Worm (Caenorhabditis elegans) whole organism, young adult: ENCODE data around the gene clec-254.

ENCODE experiments used
- B0019.2 ChIP-seq: fragments of 200-800 bp; sonication (Bioruptor generic); conservative IDR thresholded peaks from 2 replicates; pipeline ENCODE4 v1.3.6; 2022; ENCODE audit warnings: missing genetic modification reagents, missing genetic modification characterization, missing compliant biosample characterization
- B0261.1 ChIP-seq: sonication (generic microtip); optimal IDR thresholded peaks from 2 replicates; lab custom pipeline; 2016; ENCODE audit warnings: mild to moderate bottlenecking, missing genetic modification characterization, moderate library complexity, missing compliant biosample characterization
- F10E7.11 ChIP-seq: sonication (generic microtip); optimal IDR thresholded peaks from 2 replicates; lab custom pipeline; 2017; ENCODE audit warnings: mild to moderate bottlenecking, missing genetic modification characterization, moderate library complexity, missing compliant biosample characterization
- F37B4.10 ChIP-seq: fragments of 200-800 bp; sonication (Bioruptor generic); IDR thresholded peaks from 2 replicates; pipeline ENCODE4 v1.3.6; 2022; ENCODE audit warnings: missing genetic modification characterization, missing compliant biosample characterization
- F57A8.1 ChIP-seq: fragments of 200-800 bp; sonication (Bioruptor generic); optimal IDR thresholded peaks from 2 replicates; lab custom pipeline; 2018; ENCODE audit warnings: mild to moderate bottlenecking, missing genetic modification characterization, moderate library complexity, missing compliant biosample characterization
- T26A5.8 ChIP-seq: sonication (generic microtip); optimal IDR thresholded peaks from 2 replicates; lab custom pipeline; 2016; ENCODE audit warnings: missing genetic modification characterization, missing compliant biosample characterization
- Y53F4B.3 ChIP-seq: fragments of 200-800 bp; sonication (Bioruptor generic); IDR thresholded peaks from 2 replicates; pipeline ENCODE4 v1.3.6; 2022; ENCODE audit warnings: missing genetic modification reagents, missing genetic modification characterization, missing compliant biosample characterization
- Y79H2A.3 ChIP-seq: fragments of 200-800 bp; sonication (Bioruptor generic); conservative IDR thresholded peaks from 2 replicates; pipeline ENCODE4 v1.3.6; 2022; ENCODE audit warnings: missing genetic modification reagents, missing genetic modification characterization, missing compliant biosample characterization
- ZK185.1 ChIP-seq: sonication (generic microtip); optimal IDR thresholded peaks from 2 replicates; lab custom pipeline; 2016; ENCODE audit warnings: mild to moderate bottlenecking, missing genetic modification characterization, missing compliant biosample characterization; ENCODE audit not compliant: poor library complexity, severe bottlenecking
- aptf-2 ChIP-seq: fragments of 200-800 bp; sonication (Bioruptor generic); conservative IDR thresholded peaks from 2 replicates; pipeline ENCODE4 v1.3.6; 2022; ENCODE audit warnings: missing genetic modification reagents, missing genetic modification characterization, missing compliant biosample characterization
- bed-1 ChIP-seq: fragments of 200-800 bp; sonication (Bioruptor generic); IDR thresholded peaks from 2 replicates; pipeline ENCODE4 v1.3.6; 2022; ENCODE audit warnings: missing genetic modification reagents, missing genetic modification characterization, missing compliant biosample characterization
- bed-2 ChIP-seq: fragments of 200-800 bp; sonication (Bioruptor generic); IDR thresholded peaks from 2 replicates; pipeline ENCODE4 v1.3.6; 2022; ENCODE audit warnings: missing genetic modification reagents, missing genetic modification characterization, missing compliant biosample characterization
- cebp-1 ChIP-seq, 2 experiments: fragments of 200-800 bp in 1 of 2; sonication (Bioruptor generic) in 1 of 2; sonication (generic microtip) in 1 of 2; IDR thresholded peaks in 1 of 2; optimal IDR thresholded peaks in 1 of 2; 2 replicates each; pipeline versions ENCODE4 v1.3.6 to Lab custom; 2017 to 2022; ENCODE audit warnings: missing compliant biosample characterization in 2 of 2, missing genetic modification characterization in 2 of 2, mild to moderate bottlenecking in 1 of 2, missing genetic modification reagents in 1 of 2, moderate library complexity in 1 of 2
- cebp-2 ChIP-seq: fragments of 200-800 bp; sonication (Bioruptor generic); IDR thresholded peaks from 2 replicates; pipeline ENCODE4 v1.3.6; 2022; ENCODE audit warnings: missing genetic modification characterization, missing compliant biosample characterization
- ceh-27 ChIP-seq: fragments of 200-800 bp; sonication (Bioruptor generic); optimal IDR thresholded peaks from 2 replicates; lab custom pipeline; 2018; ENCODE audit warnings: mild to moderate bottlenecking, missing genetic modification characterization, moderate library complexity, missing compliant biosample characterization
- ceh-91 ChIP-seq: fragments of 200-800 bp; sonication (Bioruptor generic); IDR thresholded peaks from 2 replicates; pipeline ENCODE4 v1.3.6; 2022; ENCODE audit warnings: missing genetic modification reagents, missing genetic modification characterization, missing compliant biosample characterization
- dox-1 ChIP-seq: fragments of 200-800 bp; sonication (Bioruptor generic); IDR thresholded peaks from 2 replicates; pipeline ENCODE4 v1.3.6; 2022; ENCODE audit warnings: missing genetic modification reagents, missing genetic modification characterization, missing compliant biosample characterization
- efl-1 ChIP-seq: fragments of 150-350 bp; optimal IDR thresholded peaks from 2 replicates; lab custom pipeline; 2014; ENCODE audit warnings: missing biosample characterization, missing genetic modification reagents, missing genetic modification characterization
- egl-18 ChIP-seq: fragments of 200-800 bp; sonication (Bioruptor generic); IDR thresholded peaks from 2 replicates; pipeline ENCODE4 v1.3.6; 2022; ENCODE audit warnings: missing genetic modification reagents, missing genetic modification characterization, missing compliant biosample characterization
- fkh-3 ChIP-seq: sonication (generic microtip); optimal IDR thresholded peaks from 2 replicates; lab custom pipeline; 2016; ENCODE audit warnings: mild to moderate bottlenecking, missing genetic modification characterization, missing compliant biosample characterization
- gei-17 ChIP-seq: fragments of 200-800 bp; sonication (Bioruptor generic); optimal IDR thresholded peaks from 2 replicates; lab custom pipeline; 2018; ENCODE audit warnings: mild to moderate bottlenecking, missing genetic modification characterization, missing compliant biosample characterization
- hmg-1.2 ChIP-seq: fragments of 200-800 bp; sonication (Bioruptor generic); IDR thresholded peaks from 2 replicates; pipeline ENCODE4 v1.3.6; 2022; ENCODE audit warnings: missing genetic modification reagents, missing genetic modification characterization, missing compliant biosample characterization
- hmg-20 ChIP-seq: fragments of 200-800 bp; sonication (Bioruptor generic); IDR thresholded peaks from 2 replicates; pipeline ENCODE4 v1.3.6; 2022; ENCODE audit warnings: missing genetic modification reagents, missing genetic modification characterization, missing compliant biosample characterization
- lin-35 ChIP-seq, 3 experiments: fragments of 150-350 bp in 2 of 3; sonication (generic microtip) in 1 of 3; optimal IDR thresholded peaks; 2 replicates each; lab custom pipeline; 2014 to 2018; ENCODE audit warnings: missing biosample characterization in 3 of 3, missing genetic modification characterization in 3 of 3, missing genetic modification reagents in 3 of 3
- lin-54 ChIP-seq: fragments of 200-800 bp; sonication (Bioruptor generic); optimal IDR thresholded peaks from 2 replicates; lab custom pipeline; 2018; ENCODE audit warnings: mild to moderate bottlenecking, missing genetic modification characterization, missing compliant biosample characterization
- mxl-1 ChIP-seq: sonication (generic microtip); optimal IDR thresholded peaks from 2 replicates; lab custom pipeline; 2016; ENCODE audit warnings: missing genetic modification characterization, missing compliant biosample characterization
- nhr-80 ChIP-seq: sonication (generic microtip); optimal IDR thresholded peaks from 2 replicates; lab custom pipeline; 2016; ENCODE audit warnings: missing genetic modification characterization, missing compliant biosample characterization
- nhr-90 ChIP-seq: sonication (generic microtip); optimal IDR thresholded peaks from 2 replicates; lab custom pipeline; 2016; ENCODE audit warnings: missing genotype, mild to moderate bottlenecking, missing genetic modification characterization, missing compliant biosample characterization
- rpc-1 ChIP-seq, 2 experiments: fragments of 150-350 bp in 1 of 2; sonication (generic microtip) in 1 of 2; optimal IDR thresholded peaks; 2 replicates each; lab custom pipeline; 2014 to 2018; ENCODE audit warnings: missing biosample characterization in 1 of 2, missing genetic modification characterization in 1 of 2, missing genetic modification reagents in 1 of 2, missing genotype in 1 of 2
- snpc-1.3 ChIP-seq: sonication (generic microtip); optimal IDR thresholded peaks from 2 replicates; lab custom pipeline; 2017; ENCODE audit warnings: missing genetic modification characterization, mild to moderate bottlenecking, missing compliant biosample characterization, antibody characterized with exemption, moderate library complexity, missing genotype, missing genetic modification reagents; ENCODE audit not compliant: insufficient read depth
- snpc-3.4 ChIP-seq: sonication (generic microtip); optimal IDR thresholded peaks from 2 replicates; lab custom pipeline; 2017; ENCODE audit warnings: missing genetic modification characterization, mild to moderate bottlenecking, missing compliant biosample characterization, antibody characterized with exemption, moderate library complexity, missing genotype, missing genetic modification reagents
- snpc-4 ChIP-seq, 5 experiments: fragments of 150-350 bp in 1 of 5; sonication (generic microtip) in 4 of 5; optimal IDR thresholded peaks; 2 replicates each; lab custom pipeline; 2014 to 2018; ENCODE audit warnings: missing genetic modification characterization in 5 of 5, missing biosample characterization in 3 of 5, antibody characterized with exemption in 2 of 5, mild to moderate bottlenecking in 2 of 5, missing compliant biosample characterization in 2 of 5, missing genotype in 2 of 5, moderate library complexity in 2 of 5, missing genetic modification reagents in 1 of 5
- somi-1 ChIP-seq: fragments of 200-800 bp; sonication (Bioruptor generic); optimal IDR thresholded peaks from 2 replicates; lab custom pipeline; 2018; ENCODE audit warnings: mild to moderate bottlenecking, missing genetic modification characterization, missing compliant biosample characterization
- tbp1 ChIP-seq: fragments of 200-800 bp; sonication (Bioruptor generic); optimal IDR thresholded peaks from 2 replicates; lab custom pipeline; 2018; ENCODE audit warnings: mild to moderate bottlenecking, missing genetic modification characterization, missing compliant biosample characterization
- unc-62 ChIP-seq: fragments of 150-350 bp; optimal IDR thresholded peaks from 2 replicates; lab custom pipeline; 2014; ENCODE audit warnings: missing biosample characterization, missing genetic modification reagents, missing genetic modification characterization
- xnd-1 ChIP-seq: sonication (generic microtip); optimal IDR thresholded peaks from 2 replicates; lab custom pipeline; 2016; ENCODE audit warnings: missing genotype, missing genetic modification reagents, missing genetic modification characterization, missing compliant biosample characterization
- zfh-2 ChIP-seq: fragments of 200-800 bp; sonication (Bioruptor generic); conservative IDR thresholded peaks from 2 replicates; pipeline ENCODE4 v1.3.6; 2022; ENCODE audit warnings: missing genetic modification reagents, missing genetic modification characterization, missing compliant biosample characterization
- zim-3 ChIP-seq: sonication (generic microtip); optimal IDR thresholded peaks from 2 replicates; lab custom pipeline; 2017; ENCODE audit warnings: mild to moderate bottlenecking, missing genetic modification characterization, moderate library complexity, missing compliant biosample characterization
- ztf-26 ChIP-seq: sonication (generic microtip); optimal IDR thresholded peaks from 2 replicates; lab custom pipeline; 2017; ENCODE audit warnings: missing genetic modification characterization, missing compliant biosample characterization

Gene clec-254

ce11 chrV:18783474-18783873, 29.2 kb upstream of the clec-254 start, which contains the start of gene Y17D7B.10:
TSS of gene Y17D7B.10 (plus strand) at chrV:18783716.
- no peak for TF ChIP-seq F37B4.10 (GFP tag; lab: Robert Waterston, UW)
- no peak for TF ChIP-seq lin-54 (GFP tag; lab: Kevin White, UChicago)
- TF ChIP-seq bed-1 (GFP tag; lab: Robert Waterston, UW) = no peak
- TF ChIP-seq Y53F4B.3 (GFP tag; lab: Robert Waterston, UW) = no peak
- no peak for TF ChIP-seq snpc-1.3 (tag; lab: Kevin White, UChicago)
- TF ChIP-seq zim-3 = no peak
- TF ChIP-seq aptf-2 (GFP tag; lab: Robert Waterston, UW) = no peak
- TF ChIP-seq cebp-2 = no peak
- no peak for TF ChIP-seq xnd-1
- TF ChIP-seq cebp-1 (GFP tag; IDR thresholded peaks at IDR 0.05; lab: Robert Waterston, UW) = no peak
- no peak for TF ChIP-seq cebp-1 (tag; optimal IDR thresholded peaks at IDR 0.05; lab: Kevin White, UChicago)

- TF ChIP-seq hmg-20 = no peak
- TF ChIP-seq F10E7.11 (tag; lab: Kevin White, UChicago) = no peak
- no peak for TF ChIP-seq snpc-4 (GFP tag; optimal IDR thresholded peaks at IDR 0.05; lab: Kevin White, UChicago)
- peak in 1 of 4 experiments; percentile 15 for TF ChIP-seq snpc-4 (tag; optimal IDR thresholded peaks at IDR 0.05; lab: Kevin White, UChicago)
- peak; percentile 61 for TF ChIP-seq dox-1 (GFP tag; lab: Robert Waterston, UW)
- no peak for TF ChIP-seq F57A8.1 (GFP tag; lab: Kevin White, UChicago)
- TF ChIP-seq cebp-1 (GFP tag; IDR thresholded peaks at IDR 0.05; lab: Robert Waterston, UW) = no peak
- peak; percentile 32 for TF ChIP-seq cebp-1 (tag; optimal IDR thresholded peaks at IDR 0.05; lab: Kevin White, UChicago)
- peak; percentile 27; the same call in 1 of the 2 replicates for TF ChIP-seq hmg-1.2 (GFP tag; lab: Robert Waterston, UW)
- no peak for TF ChIP-seq unc-62 (GFP tag; lab: Kevin White, UChicago)
- no peak for TF ChIP-seq fkh-3 (tag; lab: Kevin White, UChicago)
- peak in 1 of 3 experiments; percentile 15 for TF ChIP-seq lin-35 (GFP tag; optimal IDR thresholded peaks at IDR 0.05; lab: Kevin White, UChicago)
- TF ChIP-seq mxl-1 (tag; lab: Kevin White, UChicago) = no peak
- TF ChIP-seq zfh-2 (GFP tag; lab: Robert Waterston, UW) = peak; percentile 48
- TF ChIP-seq nhr-80 (tag; lab: Kevin White, UChicago) = peak; percentile 76
These were observed 28.5 kb upstream of the clec-254 start for ce11 chrV:18782747-18783146.

- TF ChIP-seq B0261.1 = peak; percentile 3
- no peak for TF ChIP-seq ZK185.1 (tag; lab: Kevin White, UChicago)
- TF ChIP-seq F57A8.1 (GFP tag; lab: Kevin White, UChicago) = no peak
- TF ChIP-seq tbp1 (GFP tag; lab: Kevin White, UChicago) = peak; percentile 73
- TF ChIP-seq gei-17 (GFP tag; lab: Kevin White, UChicago) = no peak
- TF ChIP-seq rpc-1 (optimal IDR thresholded peaks at IDR 0.05; lab: Kevin White, UChicago) = peak; percentile 25
- TF ChIP-seq rpc-1 (tag; optimal IDR thresholded peaks at IDR 0.05; lab: Kevin White, UChicago) = peak; percentile 68
- no peak for TF ChIP-seq fkh-3 (tag; lab: Kevin White, UChicago)
- TF ChIP-seq nhr-90 (tag; lab: Kevin White, UChicago) = no peak
These were observed 26.4 kb upstream of the clec-254 start for ce11 chrV:18780605-18781004.

ce11 chrV:18776245-18776737, 22.1 kb upstream of the clec-254 start, which contains the start of gene Y17D7B.4:
TSS of gene Y17D7B.4 (minus strand) at chrV:18776687.
- TF ChIP-seq T26A5.8 (tag; lab: Kevin White, UChicago) (no peak), hmg-1.2 (GFP tag; lab: Robert Waterston, UW) (no peak), F37B4.10 (GFP tag; lab: Robert Waterston, UW) (no peak), bed-2 (GFP tag; lab: Robert Waterston, UW) (no peak), bed-1 (GFP tag; lab: Robert Waterston, UW) (no peak), Y79H2A.3 (GFP tag; lab: Robert Waterston, UW) (no peak), ceh-27 (GFP tag; lab: Kevin White, UChicago) (no peak), fkh-3 (tag; lab: Kevin White, UChicago) (no peak), B0019.2 (GFP tag; lab: Robert Waterston, UW) (no peak), cebp-2 (no peak), ceh-91 (GFP tag; lab: Robert Waterston, UW) (no peak), F10E7.11 (tag; lab: Kevin White, UChicago) (no peak), cebp-1 (GFP tag; IDR thresholded peaks at IDR 0.05; lab: Robert Waterston, UW) (no peak), cebp-1 (tag; optimal IDR thresholded peaks at IDR 0.05; lab: Kevin White, UChicago) (no peak), efl-1 (GFP tag; lab: Kevin White, UChicago) (no peak), egl-18 (GFP tag; lab: Robert Waterston, UW) (no peak), somi-1 (GFP tag; lab: Kevin White, UChicago) (no peak), zfh-2 (GFP tag; lab: Robert Waterston, UW) (no peak), ztf-26 (tag; lab: Kevin White, UChicago) (no peak), snpc-3.4 (tag; lab: Kevin White, UChicago) (no peak)
